Worm (Caenorhabditis elegans): ENCODE results near the gene nep-5.

nep-5 gene

DNA sequence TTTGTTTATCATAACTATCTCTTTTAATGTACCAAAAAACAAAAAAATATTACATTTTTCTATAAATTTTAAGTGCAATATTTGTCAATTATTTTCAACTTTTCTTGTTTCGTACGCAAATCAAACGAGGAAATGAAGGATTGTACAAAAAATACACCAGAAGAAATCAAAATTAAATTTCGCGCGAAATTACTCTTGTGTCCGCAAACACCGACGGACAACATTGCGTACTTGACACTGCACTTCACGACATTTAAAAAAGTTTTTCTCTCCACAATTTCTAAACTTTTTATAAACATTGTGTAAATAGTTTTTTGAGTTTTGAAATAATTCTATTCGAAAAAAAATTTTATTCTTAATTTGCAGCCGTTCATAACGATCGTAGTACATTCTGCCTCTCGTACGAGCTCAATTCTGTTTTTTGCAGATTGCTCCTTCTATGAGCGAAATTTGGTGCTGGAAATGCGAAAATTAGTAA is 14.0 kb upstream of the nep-5 start, which contains the start of gene mrps-16 (continued):
- TF ChIP-seq unc-130 (tag; optimal IDR thresholded peaks at IDR 0.05) = peak; percentile 58
- TF ChIP-seq rnt-1 (tag; optimal IDR thresholded peaks at IDR 0.05) = peak; percentile 79
- peak; percentile 58 for TF ChIP-seq unc-86 (tag; optimal IDR thresholded peaks at IDR 0.05)
- TF ChIP-seq zag-1 (tag; optimal IDR thresholded peaks at IDR 0.05) = no peak
- no peak for TF ChIP-seq nhr-84 (tag; optimal IDR thresholded peaks at IDR 0.05)
- TF ChIP-seq isw-1 (GFP tag; IDR thresholded peaks at IDR 0.05) = peak; percentile 55
- TF ChIP-seq elt-3 (tag; optimal IDR thresholded peaks at IDR 0.05) = peak in 1 of 6 experiments; percentile 72
- peak; percentile 59 for TF ChIP-seq blmp-1 (tag; optimal IDR thresholded peaks at IDR 0.05)
- TF ChIP-seq pax-3 (tag; optimal IDR thresholded peaks at IDR 0.05) = no peak
- no peak for TF ChIP-seq fkh-10 (GFP tag; optimal IDR thresholded peaks at IDR 0.05)
- peak; percentile 32 for TF ChIP-seq lin-13 (GFP tag; optimal IDR thresholded peaks at IDR 0.05)
- peak; percentile 62 for TF ChIP-seq lin-14 (GFP tag; optimal IDR thresholded peaks at IDR 0.05)
- no peak for TF ChIP-seq egl-13 (tag; optimal IDR thresholded peaks at IDR 0.05)
- TF ChIP-seq swsn-7 (tag; optimal IDR thresholded peaks at IDR 0.05) = peak; percentile 76
- peak; percentile 82 to 83 for TF ChIP-seq lsy-2 (tag; optimal IDR thresholded peaks at IDR 0.05)
- TF ChIP-seq efl-3 (GFP tag; optimal IDR thresholded peaks at IDR 0.05) = no peak
- TF ChIP-seq nhr-77 (tag; optimal IDR thresholded peaks at IDR 0.05) = peak; percentile 37
- TF ChIP-seq lir-3 (tag; optimal IDR thresholded peaks at IDR 0.05; ENCODE audit: poor library complexity) = peak; percentile 41
- peak; percentile 80 for TF ChIP-seq C16A3.4 (tag; optimal IDR thresholded peaks at IDR 0.05)
- TF ChIP-seq nhr-28 (tag; optimal IDR thresholded peaks at IDR 0.05) = no peak
- TF ChIP-seq hpl-2 (GFP tag; optimal IDR thresholded peaks at IDR 0.05) = no peak
- TF ChIP-seq nhr-85 (tag) = peak; percentile 87
- TF ChIP-seq efl-1 (optimal IDR thresholded peaks at IDR 0.05) = peak; percentile 94 to 98
- TF ChIP-seq efl-1 (GFP tag; optimal IDR thresholded peaks at IDR 0.05 in 1 of 2) = peak; percentile 99 to 100
- TF ChIP-seq aha-1 (tag; optimal IDR thresholded peaks at IDR 0.05) = no peak
- TF ChIP-seq snu-23 (GFP tag; optimal IDR thresholded peaks at IDR 0.05) = peak; percentile 80
- peak; percentile 54 for TF ChIP-seq grh-1 (GFP tag; IDR thresholded peaks at IDR 0.05)
- TF ChIP-seq ceh-88 (GFP tag; IDR thresholded peaks at IDR 0.05) = no peak
- peak; percentile 15 for TF ChIP-seq ama-1 (optimal IDR thresholded peaks at IDR 0.05)
- no peak for TF ChIP-seq mef-2 (tag; optimal IDR thresholded peaks at IDR 0.05)
- TF ChIP-seq skn-1 (tag; optimal IDR thresholded peaks at IDR 0.05) = peak; percentile 52
- no peak for TF ChIP-seq alr-1 (tag; optimal IDR thresholded peaks at IDR 0.05; ENCODE audit: borderline replicate concordance)
- TF ChIP-seq aly-2 (tag; optimal IDR thresholded peaks at IDR 0.05) = peak; percentile 24
- no peak for TF ChIP-seq pag-3 (tag; optimal IDR thresholded peaks at IDR 0.05; ENCODE audit: borderline replicate concordance, insufficient read depth)
- peak; percentile 41 for TF ChIP-seq lin-39 (tag; optimal IDR thresholded peaks at IDR 0.05)
- TF ChIP-seq ets-5 (GFP tag; IDR thresholded peaks at IDR 0.05) = no peak
- peak; percentile 45 for TF ChIP-seq fos-1 (tag; optimal IDR thresholded peaks at IDR 0.05)
- TF ChIP-seq sup-37 (GFP tag; optimal IDR thresholded peaks at IDR 0.05) = no peak
- peak; percentile 78 for TF ChIP-seq nhr-19 (GFP tag; conservative IDR thresholded peaks at IDR 0.05)
- TF ChIP-seq ces-1 (GFP tag; optimal IDR thresholded peaks at IDR 0.05) = no peak
- TF ChIP-seq sox-4 (tag; optimal IDR thresholded peaks at IDR 0.05) = no peak
- no peak for TF ChIP-seq tlp-1 (tag; optimal IDR thresholded peaks at IDR 0.05)
- no peak for TF ChIP-seq C34B4.2 (tag; optimal IDR thresholded peaks at IDR 0.05)
- TF ChIP-seq nhr-71 (tag; optimal IDR thresholded peaks at IDR 0.05) = peak; percentile 81
- TF ChIP-seq nhr-76 (tag; optimal IDR thresholded peaks at IDR 0.05) = no peak

DNA sequence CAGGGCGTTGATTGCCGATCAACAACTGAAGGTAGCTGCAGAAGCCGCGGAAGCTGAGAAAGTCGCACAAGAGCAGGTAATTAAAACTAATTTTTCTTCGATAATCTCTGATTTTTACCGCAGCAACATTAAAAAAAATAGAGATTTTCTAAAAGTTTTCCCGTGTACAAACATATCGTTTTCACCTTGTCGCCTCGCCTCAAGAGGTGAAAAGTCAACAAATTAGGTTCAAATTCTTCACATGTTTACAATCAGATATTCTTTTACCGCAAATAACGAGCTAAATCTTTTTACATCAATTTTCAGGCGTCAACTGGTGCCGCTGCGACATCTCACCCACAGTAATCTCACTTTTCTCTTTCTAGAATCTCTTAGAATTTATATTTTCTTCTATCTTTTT is 13.0 kb upstream of the nep-5 start, which contains the start of gene ilcr-2:
TSS of gene ilcr-2 (plus strand) at position 301 of the 400 bp plus-strand sequence.
- TF ChIP-seq nhr-19 (GFP tag; conservative IDR thresholded peaks at IDR 0.05) (no peak), C04F5.9 (tag; optimal IDR thresholded peaks at IDR 0.05) (no peak)

All from whole organism, L1 larva.